Fruit fly (Drosophila melanogaster) whole organism, wandering third instar larva: ENCODE results near the gene Cox11.
A peak's percentile ranks its signal among the peaks of the same experiment; 100 is the strongest.

ENCODE experiments used
- Abd-B ChIP-seq: fragments of >200 bp; optimal IDR thresholded peaks from 2 replicates; lab custom pipeline; 2017; ENCODE audit warnings: missing biosample characterization, missing genetic modification characterization
- CG32264 ChIP-seq: fragments of 200-800 bp; sonication (Bioruptor generic); optimal IDR thresholded peaks from 2 replicates; lab custom pipeline; 2016; ENCODE audit warnings: missing biosample characterization, missing genetic modification characterization
- CG9705 ChIP-seq: fragments of 200-800 bp; sonication (Bioruptor generic); optimal IDR thresholded peaks from 2 replicates; lab custom pipeline; 2018; ENCODE audit warnings: missing biosample characterization, mild to moderate bottlenecking, missing genetic modification characterization
- CrebA ChIP-seq: fragments of 200-800 bp; sonication (Bioruptor generic); optimal IDR thresholded peaks from 2 replicates; lab custom pipeline; 2016; ENCODE audit warnings: missing biosample characterization, mild to moderate bottlenecking, missing genetic modification characterization, borderline replicate concordance
- Dfd ChIP-seq: fragments of >200 bp; optimal IDR thresholded peaks from 2 replicates; lab custom pipeline; 2017; ENCODE audit warnings: missing biosample characterization, missing genetic modification characterization
- Dif ChIP-seq: fragments of 200-275, 200-300 bp; sonication (Bioruptor generic); optimal IDR thresholded peaks from 2 replicates; lab custom pipeline; 2018; ENCODE audit warnings: missing biosample characterization, missing genetic modification characterization; ENCODE audit not compliant: partially characterized antibody
- HLH106 ChIP-seq: fragments of 200-800 bp; optimal IDR thresholded peaks from 3 replicates; lab custom pipeline; 2019; ENCODE audit warnings: missing biosample characterization, mild to moderate bottlenecking, missing genetic modification characterization, moderate library complexity
- Hnf4 ChIP-seq: fragments of 200-800 bp; sonication (Bioruptor generic); optimal IDR thresholded peaks from 2 replicates; lab custom pipeline; 2016; ENCODE audit warnings: missing biosample characterization, mild to moderate bottlenecking, missing genetic modification characterization
- Hr78 ChIP-seq: fragments of >200 bp; optimal IDR thresholded peaks from 2 replicates; lab custom pipeline; 2017; ENCODE audit warnings: missing biosample characterization, missing genetic modification characterization
- Hr83 ChIP-seq: fragments of 200-300 bp; sonication (Bioruptor generic); optimal IDR thresholded peaks from 2 replicates; lab custom pipeline; 2016; ENCODE audit warnings: missing biosample characterization, mild to moderate bottlenecking, missing genetic modification characterization, moderate library complexity; ENCODE audit not compliant: poor library complexity, severe bottlenecking
- Jra ChIP-seq: sonication (Bioruptor generic); optimal IDR thresholded peaks from 2 replicates; lab custom pipeline; 2016; ENCODE audit warnings: missing biosample characterization, missing genetic modification characterization
- Mio ChIP-seq: sonication (Bioruptor generic); optimal IDR thresholded peaks from 2 replicates; lab custom pipeline; 2016; ENCODE audit warnings: missing biosample characterization, missing genetic modification characterization
- N ChIP-seq: fragments of >200 bp; optimal IDR thresholded peaks from 2 replicates; lab custom pipeline; 2018; ENCODE audit warnings: missing biosample characterization, missing external identifiers, missing genetic modification characterization
- OdsH ChIP-seq: fragments of 200-800 bp; sonication (Bioruptor generic); optimal IDR thresholded peaks from 2 replicates; lab custom pipeline; 2016; ENCODE audit warnings: missing biosample characterization, mild to moderate bottlenecking, missing genetic modification characterization
- Rel ChIP-seq, 2 experiments: fragments of 200-800 bp; sonication (Bioruptor generic) in 1 of 2; optimal IDR thresholded peaks; 2 replicates in 1 of 2; 3 replicates in 1 of 2; lab custom pipeline; 2016 to 2019; ENCODE audit warnings: mild to moderate bottlenecking in 2 of 2, missing biosample characterization in 2 of 2, missing genetic modification characterization in 2 of 2, moderate library complexity in 1 of 2
- Sp1 ChIP-seq: fragments of 200-800 bp; sonication (Bioruptor generic); optimal IDR thresholded peaks from 3 replicates; lab custom pipeline; 2019; ENCODE audit warnings: missing biosample characterization, mild to moderate bottlenecking, missing genetic modification characterization, moderate library complexity
- Vsx2 ChIP-seq: fragments of 200-300, 225-300 bp; sonication (Bioruptor generic); optimal IDR thresholded peaks from 2 replicates; lab custom pipeline; 2018; ENCODE audit warnings: missing biosample characterization, missing genetic modification characterization; ENCODE audit not compliant: partially characterized antibody
- br ChIP-seq: fragments of 200-800 bp; sonication (Bioruptor generic); optimal IDR thresholded peaks from 2 replicates; lab custom pipeline; 2016; ENCODE audit warnings: missing biosample characterization, missing genetic modification characterization
- brk ChIP-seq: fragments of 200-800 bp; sonication (Bioruptor generic); optimal IDR thresholded peaks from 2 replicates; lab custom pipeline; 2016; ENCODE audit warnings: missing biosample characterization, mild to moderate bottlenecking, missing genetic modification characterization
- dl ChIP-seq, 2 experiments: fragments of 175-275, 200-275 bp in 1 of 2; fragments of 200-275 bp in 1 of 2; sonication (Bioruptor generic); optimal IDR thresholded peaks; lab custom pipeline; 2018; ENCODE audit warnings: mild to moderate bottlenecking in 2 of 2, missing biosample characterization in 2 of 2, missing genetic modification characterization in 2 of 2, moderate library complexity in 2 of 2; ENCODE audit not compliant: partially characterized antibody in 2 of 2, insufficient read depth in 1 of 2
- dmrt93B ChIP-seq: fragments of 200-800 bp; sonication (Bioruptor generic); optimal IDR thresholded peaks from 2 replicates; lab custom pipeline; 2018; ENCODE audit warnings: missing biosample characterization, mild to moderate bottlenecking, missing genetic modification characterization
- ey ChIP-seq: fragments of 200-800 bp; sonication (Bioruptor generic); optimal IDR thresholded peaks from 2 replicates; lab custom pipeline; 2016; ENCODE audit warnings: missing biosample characterization, missing genetic modification characterization
- foxo ChIP-seq, 2 experiments: fragments of 200-800 bp; sonication (Bioruptor generic); optimal IDR thresholded peaks; 2 replicates in 1 of 2; 3 replicates in 1 of 2; lab custom pipeline; 2016 to 2017; ENCODE audit warnings: missing biosample characterization in 2 of 2, missing genetic modification characterization in 2 of 2
- fru ChIP-seq: fragments of 200-800 bp; sonication (Bioruptor generic); optimal IDR thresholded peaks from 3 replicates; lab custom pipeline; 2016; ENCODE audit warnings: missing biosample characterization, mild to moderate bottlenecking, missing genetic modification characterization
- h ChIP-seq: fragments of 200-800 bp; sonication (Bioruptor generic); optimal IDR thresholded peaks from 3 replicates; lab custom pipeline; 2016; ENCODE audit warnings: missing biosample characterization, mild to moderate bottlenecking, missing genetic modification characterization
- jim ChIP-seq: fragments of 175-275, 200-325 bp; sonication (Bioruptor generic); optimal IDR thresholded peaks from 2 replicates; lab custom pipeline; 2016; ENCODE audit warnings: missing biosample characterization, mild to moderate bottlenecking, missing genetic modification characterization
- lola ChIP-seq: fragments of >200 bp; optimal IDR thresholded peaks from 2 replicates; lab custom pipeline; 2017; ENCODE audit warnings: missing biosample characterization, missing genetic modification characterization
- pan ChIP-seq: fragments of >200 bp; optimal IDR thresholded peaks from 2 replicates; lab custom pipeline; 2017
- psq ChIP-seq: fragments of 200-800 bp; sonication (Bioruptor generic); optimal IDR thresholded peaks from 3 replicates; lab custom pipeline; 2017; ENCODE audit warnings: missing biosample characterization, mild to moderate bottlenecking, missing genetic modification characterization, moderate library complexity
- rgr ChIP-seq: fragments of 200-800 bp; sonication (Bioruptor generic); optimal IDR thresholded peaks from 3 replicates; lab custom pipeline; 2016; ENCODE audit warnings: missing biosample characterization, mild to moderate bottlenecking, missing genetic modification characterization
- sage ChIP-seq: fragments of 200-800 bp; sonication (Bioruptor generic); optimal IDR thresholded peaks from 2 replicates; lab custom pipeline; 2016; ENCODE audit warnings: missing biosample characterization, mild to moderate bottlenecking, missing genetic modification characterization
- sv ChIP-seq: fragments of 200-800 bp; sonication (Bioruptor generic); optimal IDR thresholded peaks from 3 replicates; lab custom pipeline; 2016; ENCODE audit warnings: missing biosample characterization, missing genetic modification characterization
- tai ChIP-seq: sonication (Bioruptor generic); optimal IDR thresholded peaks from 2 replicates; lab custom pipeline; 2016; ENCODE audit warnings: missing biosample characterization, missing genetic modification characterization
- usp ChIP-seq: fragments of >200 bp; optimal IDR thresholded peaks from 2 replicates; lab custom pipeline; 2017; ENCODE audit warnings: missing biosample characterization, missing genetic modification characterization
- woc ChIP-seq: sonication (Bioruptor generic); optimal IDR thresholded peaks from 2 replicates; lab custom pipeline; 2016; ENCODE audit warnings: missing biosample characterization, mild to moderate bottlenecking, missing genetic modification characterization

Gene Cox11

dm6 chr2L:5483093-5483492 lies 43.7 kb upstream of the Cox11 start:
- no peak for TF ChIP-seq Dfd (GFP tag; lab: Kevin White, UChicago)
- peak; percentile 13 for TF ChIP-seq dmrt93B (GFP tag; lab: Kevin White, UChicago)
- TF ChIP-seq HLH106 (tag; lab: Kevin White, UChicago) = peak; percentile 38
- TF ChIP-seq rgr (GFP tag; lab: Kevin White, UChicago) = peak; percentile 57
- TF ChIP-seq Mio (GFP tag; lab: Kevin White, UChicago) = no peak
- TF ChIP-seq h (GFP tag; lab: Kevin White, UChicago) = peak; percentile 59
- peak; percentile 54 for TF ChIP-seq fru (GFP tag; lab: Kevin White, UChicago)
- TF ChIP-seq psq (GFP tag; lab: Kevin White, UChicago) = peak; percentile 33
- peak; percentile 16 for TF ChIP-seq Hnf4 (GFP tag; lab: Kevin White, UChicago)
- peak in 1 of 2 experiments; percentile 63 for TF ChIP-seq foxo (GFP tag; optimal IDR thresholded peaks at IDR 0.05; lab: Kevin White, UChicago)
- TF ChIP-seq Sp1 (GFP tag; lab: Kevin White, UChicago) = peak; percentile 46
- TF ChIP-seq OdsH = peak; percentile 47
- TF ChIP-seq br (GFP tag; lab: Kevin White, UChicago) = peak; percentile 38
- peak; percentile 1 for TF ChIP-seq woc (GFP tag; lab: Kevin White, UChicago)
- peak; percentile 32 for TF ChIP-seq ey (GFP tag; lab: Kevin White, UChicago)
- TF ChIP-seq sv (GFP tag; lab: Kevin White, UChicago) = no peak
- no peak for TF ChIP-seq Hr83 (GFP tag; lab: Kevin White, UChicago)

DNA sequence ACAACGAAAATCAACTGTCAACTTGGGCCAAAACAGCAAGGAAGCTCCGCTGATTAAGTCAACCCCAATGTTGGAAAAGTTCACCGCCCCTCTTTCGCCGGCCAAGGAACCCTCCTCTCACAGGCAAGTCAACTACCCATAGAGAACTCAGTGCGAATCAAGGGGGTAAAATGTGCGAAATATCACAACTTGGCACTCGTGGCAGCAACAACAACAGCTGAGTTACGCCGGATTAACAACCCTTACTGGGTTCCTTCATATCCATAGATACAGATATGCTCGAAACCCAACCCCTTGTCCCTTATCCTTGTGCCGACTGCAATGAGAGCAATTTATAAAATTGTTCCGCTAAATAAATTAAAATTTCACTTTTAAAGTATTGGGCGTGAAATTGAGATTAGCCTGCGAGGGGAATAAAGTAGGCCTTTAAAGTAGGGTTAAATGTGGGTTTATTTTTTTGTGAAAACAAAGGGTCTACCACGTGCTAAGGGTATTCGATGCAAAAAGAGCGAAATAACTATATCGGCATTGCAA lies 37.6 kb upstream of the Cox11 start:
- no peak for TF ChIP-seq sv (GFP tag; lab: Kevin White, UChicago)

DNA sequence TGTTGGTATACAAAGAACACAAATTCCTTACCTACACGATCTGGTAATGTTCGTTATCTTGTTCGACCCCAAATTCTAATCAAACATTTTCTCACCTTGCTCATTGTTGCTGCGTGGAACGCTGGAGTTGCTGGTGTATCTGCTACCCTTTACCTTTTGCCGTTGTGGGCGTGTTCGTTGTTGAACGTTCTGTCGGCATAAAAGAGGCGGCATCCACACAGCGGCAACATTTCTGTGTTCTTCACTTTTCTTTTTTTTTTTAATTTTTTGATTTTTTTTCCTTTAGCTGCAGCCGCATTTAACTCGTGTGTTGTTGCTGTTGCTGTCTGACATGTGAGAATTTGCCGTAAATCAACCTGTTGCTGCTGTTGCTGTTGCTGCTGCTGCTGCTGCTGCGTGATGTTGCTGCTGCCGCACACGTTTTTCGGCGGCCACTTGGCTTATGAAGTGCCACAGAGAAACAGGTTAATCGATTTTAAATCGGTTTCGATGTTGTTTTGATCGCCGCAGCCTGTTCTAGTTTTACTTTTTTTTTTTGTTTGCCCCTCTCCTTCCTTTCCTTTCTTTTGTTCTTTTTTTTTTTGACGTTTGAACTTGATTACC lies 36.9 kb upstream of the Cox11 start:
- peak; percentile 37 for TF ChIP-seq woc (GFP tag; lab: Kevin White, UChicago)
- no peak for TF ChIP-seq tai (GFP tag; lab: Kevin White, UChicago)

- TF ChIP-seq rgr (GFP tag; lab: Kevin White, UChicago) (peak; percentile 31), dl (GFP tag; optimal IDR thresholded peaks at IDR 0.05; lab: Kevin White, UChicago; ENCODE audit: insufficient read depth in 1 of 2, partially characterized antibody in 2 of 2) (no peak), ey (GFP tag; lab: Kevin White, UChicago) (peak; percentile 11), br (GFP tag; lab: Kevin White, UChicago) (peak; percentile 10), Hnf4 (GFP tag; lab: Kevin White, UChicago) (peak; percentile 27), Sp1 (GFP tag; lab: Kevin White, UChicago) (no peak), fru (GFP tag; lab: Kevin White, UChicago) (peak; percentile 28), brk (no peak), Jra (GFP tag; lab: Kevin White, UChicago) (no peak), foxo (GFP tag; optimal IDR thresholded peaks at IDR 0.05; lab: Kevin White, UChicago) (peak in 1 of 2 experiments; percentile 51), usp (no peak), h (GFP tag; lab: Kevin White, UChicago) (peak; percentile 33), psq (GFP tag; lab: Kevin White, UChicago) (peak; percentile 13), jim (GFP tag; lab: Kevin White, UChicago) (no peak), HLH106 (tag; lab: Kevin White, UChicago) (peak; percentile 4)
Measured at dm6 chr2L:5491220-5491619, 35.5 kb upstream of the Cox11 start.

DNA sequence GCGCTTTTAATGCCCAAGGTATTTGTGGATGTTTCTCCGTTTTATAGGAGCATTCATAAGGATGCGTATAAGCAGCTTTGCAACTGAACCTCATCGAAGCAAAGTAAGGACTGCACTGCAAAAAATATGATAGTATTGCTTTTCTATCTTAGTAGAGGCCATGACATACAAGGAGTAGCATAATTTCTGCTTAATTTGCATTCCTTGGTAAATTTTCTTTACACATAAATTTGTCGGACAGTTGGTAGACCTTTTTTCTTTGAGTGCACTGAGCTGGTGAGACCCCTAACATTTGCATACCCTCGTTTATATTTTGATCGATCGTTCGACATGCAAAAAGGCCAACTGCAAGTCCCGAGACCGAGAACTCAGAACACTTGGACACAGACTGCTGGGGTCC lies 33.8 kb upstream of the Cox11 start:
- TF ChIP-seq lola (GFP tag; lab: Kevin White, UChicago) = no peak
- peak; percentile 64 for TF ChIP-seq Jra (GFP tag; lab: Kevin White, UChicago)
- TF ChIP-seq h (GFP tag; lab: Kevin White, UChicago) = peak; percentile 85
- no peak for TF ChIP-seq Vsx2 (GFP tag; lab: Kevin White, UChicago)
- no peak for TF ChIP-seq Rel (GFP tag; optimal IDR thresholded peaks at IDR 0.05; lab: Kevin White, UChicago)
- TF ChIP-seq Rel (tag; optimal IDR thresholded peaks at IDR 0.05; lab: Kevin White, UChicago) = peak; percentile 29
- no peak for TF ChIP-seq usp
- TF ChIP-seq sv (GFP tag; lab: Kevin White, UChicago) = no peak
- TF ChIP-seq OdsH = peak; percentile 77
- no peak for TF ChIP-seq Dif
- TF ChIP-seq foxo (GFP tag; optimal IDR thresholded peaks at IDR 0.05; lab: Kevin White, UChicago) = peak in 1 of 2 experiments; percentile 87
- TF ChIP-seq ey (GFP tag; lab: Kevin White, UChicago) = peak; percentile 82
- TF ChIP-seq Abd-B (GFP tag; lab: Kevin White, UChicago) = no peak
- TF ChIP-seq CG9705 (GFP tag; lab: Kevin White, UChicago) = peak; percentile 68
- peak; percentile 82 for TF ChIP-seq Sp1 (GFP tag; lab: Kevin White, UChicago)
- TF ChIP-seq brk = peak; percentile 62
- no peak for TF ChIP-seq Dfd (GFP tag; lab: Kevin White, UChicago)
- no peak for TF ChIP-seq N (GFP tag; lab: Kevin White, UChicago)
- TF ChIP-seq HLH106 (tag; lab: Kevin White, UChicago) = peak; percentile 86
- peak; percentile 85 for TF ChIP-seq Hnf4 (GFP tag; lab: Kevin White, UChicago)
- TF ChIP-seq psq (GFP tag; lab: Kevin White, UChicago) = peak; percentile 73
- TF ChIP-seq dl (GFP tag; optimal IDR thresholded peaks at IDR 0.05; lab: Kevin White, UChicago; ENCODE audit: insufficient read depth in 1 of 2, partially characterized antibody in 2 of 2) = no peak
- no peak for TF ChIP-seq pan
- peak; percentile 34 for TF ChIP-seq CG32264 (GFP tag; lab: Kevin White, UChicago)
- no peak for TF ChIP-seq Hr78 (GFP tag; lab: Kevin White, UChicago)
- TF ChIP-seq CrebA (GFP tag; lab: Kevin White, UChicago) = no peak
- TF ChIP-seq Hr83 (GFP tag; lab: Kevin White, UChicago) = no peak
- peak; percentile 89 for TF ChIP-seq fru (GFP tag; lab: Kevin White, UChicago)
- peak; percentile 35 for TF ChIP-seq sage (GFP tag; lab: Kevin White, UChicago)
